Fruit fly (Drosophila melanogaster) S2 (cell line): ENCODE data around the gene TRAM.

Source experiments
- CG8478 ChIP-seq: fragments of >200 bp; optimal IDR thresholded peaks from 2 replicates; lab custom pipeline; 2018
- CTCF ChIP-seq, 2 experiments: fragments of >200 bp; optimal IDR thresholded peaks; 2 replicates each; lab custom pipeline; 2018

The TRAM gene

dm6 chrX:935049-935900 lies at the start of gene TRAM:
TRAM (plus strand) TSS chrX:935232.
- TF ChIP-seq CTCF (optimal IDR thresholded peaks at IDR 0.05; lab: Kevin White, UChicago): peak; percentile 24 to 54
- no peak for TF ChIP-seq CG8478 (lab: Kevin White, UChicago)

dm6 chrX:894182-894581 lies 40.9 kb upstream of the TRAM start, which contains the start of gene CG11663:
CG11663 (plus strand) TSS chrX:894482.
- TF ChIP-seq CG8478 (lab: Kevin White, UChicago) (no peak), CTCF (optimal IDR thresholded peaks at IDR 0.05; lab: Kevin White, UChicago) (no peak)

dm6 chrX:898367-898766 lies 36.7 kb upstream of the TRAM start:
- TF ChIP-seq CG8478 (lab: Kevin White, UChicago) (no peak), CTCF (optimal IDR thresholded peaks at IDR 0.05; lab: Kevin White, UChicago) (no peak)

dm6 chrX:899407-900050 lies 35.5 kb upstream of the TRAM start:
- TF ChIP-seq CG8478 (lab: Kevin White, UChicago): no peak
- TF ChIP-seq CTCF (optimal IDR thresholded peaks at IDR 0.05; lab: Kevin White, UChicago): no peak

dm6 chrX:900725-901345 lies 34.2 kb upstream of the TRAM start:
- TF ChIP-seq CG8478 (lab: Kevin White, UChicago) (no peak), CTCF (optimal IDR thresholded peaks at IDR 0.05; lab: Kevin White, UChicago) (no peak)

dm6 chrX:908763-909497 lies 26.1 kb upstream of the TRAM start:
- TF ChIP-seq CG8478 (lab: Kevin White, UChicago): no peak
- TF ChIP-seq CTCF (optimal IDR thresholded peaks at IDR 0.05; lab: Kevin White, UChicago): no peak

dm6 chrX:921359-921758 lies 13.7 kb upstream of the TRAM start:
- TF ChIP-seq CG8478 (lab: Kevin White, UChicago) (no peak), CTCF (optimal IDR thresholded peaks at IDR 0.05; lab: Kevin White, UChicago) (no peak)

dm6 chrX:927209-927862 lies 7.7 kb upstream of the TRAM start, which contains the start of gene Lztr1:
Lztr1 (minus strand) TSS chrX:927582.
- no peak for TF ChIP-seq CG8478 (lab: Kevin White, UChicago)
- TF ChIP-seq CTCF (optimal IDR thresholded peaks at IDR 0.05; lab: Kevin White, UChicago): no peak

dm6 chrX:927863-928257 lies 7.2 kb upstream of the TRAM start, which contains the start of the genes CG43867 and MED22:
CG43867 (minus strand) TSS chrX:927975.
MED22 (plus strand) TSS chrX:928139.
- no peak for TF ChIP-seq CTCF (optimal IDR thresholded peaks at IDR 0.05; lab: Kevin White, UChicago)
- no peak for TF ChIP-seq CG8478 (lab: Kevin White, UChicago)

dm6 chrX:930048-930800 lies 4.8 kb upstream of the TRAM start, which contains the start of gene CG3708:
CG3708 (minus strand) TSS chrX:930098.
- TF ChIP-seq CG8478 (lab: Kevin White, UChicago): no peak
- TF ChIP-seq CTCF (optimal IDR thresholded peaks at IDR 0.05; lab: Kevin White, UChicago): no peak

- no peak for TF ChIP-seq CTCF (optimal IDR thresholded peaks at IDR 0.05; lab: Kevin White, UChicago)
- no peak for TF ChIP-seq CG8478 (lab: Kevin White, UChicago)
Observed at dm6 chrX:932166-932565, 2.9 kb upstream of the TRAM start, which contains the start of the genes CG32815 and CG3706. CG32815 (plus strand) TSS chrX:932466. CG3706 (minus strand) TSS chrX:932475.

dm6 chrX:932859-933258 lies 2.2 kb upstream of the TRAM start:
- TF ChIP-seq CTCF (optimal IDR thresholded peaks at IDR 0.05; lab: Kevin White, UChicago): no peak
- no peak for TF ChIP-seq CG8478 (lab: Kevin White, UChicago)

dm6 chrX:933997-934396 lies 1.0 kb upstream of the TRAM start:
- TF ChIP-seq CTCF (optimal IDR thresholded peaks at IDR 0.05; lab: Kevin White, UChicago) (no peak), CG8478 (lab: Kevin White, UChicago) (no peak)
